4 worm cellular contexts compared by ENCODE assay signal in the genomic region with DNA sequence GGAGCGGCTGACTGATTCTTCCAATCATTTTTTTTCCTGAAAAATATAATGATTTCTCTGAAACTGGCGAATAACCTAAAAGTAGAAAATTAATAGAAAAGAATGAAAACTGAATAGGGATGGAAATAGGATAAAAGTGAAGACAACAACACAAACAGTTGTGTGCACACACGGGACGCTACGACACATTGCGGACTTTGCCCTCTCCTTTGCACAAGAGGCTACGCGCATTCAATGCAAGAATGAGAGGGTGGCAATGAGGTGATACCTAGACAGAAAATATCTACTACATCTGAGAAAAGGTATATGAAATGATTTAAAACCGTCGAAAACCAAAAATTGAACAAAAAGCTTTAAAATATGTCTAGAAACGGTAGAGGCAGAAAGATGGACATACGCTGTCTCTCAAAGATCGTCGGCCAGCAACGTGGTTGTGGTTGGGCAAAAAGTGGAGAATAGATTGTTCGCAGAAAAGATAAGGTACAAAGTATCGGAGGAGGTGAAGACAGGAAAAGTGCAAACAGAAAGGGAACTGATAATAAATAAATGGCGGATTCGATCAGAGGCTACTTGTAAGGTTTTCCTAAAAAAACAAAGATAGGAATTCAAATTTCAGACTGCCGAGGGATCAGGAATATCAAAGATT.
TF ChIP-seq lines count a peak whose summit lies in the region.

Gene suca-1, minus strand, starts transcription at position 36 of the 646 bp plus-strand sequence.

TF ChIP-seq in whole organism, L2 larva, 48 proteins besides CTCF, POLR2A, EP300 and RAD21 (continues in another document):
- TF ChIP-seq snpc-4 (tag; optimal IDR thresholded peaks at IDR 0.05; lab: Kevin White, UChicago) (no peak), dmd-4 (tag; optimal IDR thresholded peaks at IDR 0.05; lab: Kevin White, UChicago) (no peak), nhr-129 (tag; optimal IDR thresholded peaks at IDR 0.05; lab: Kevin White, UChicago) (peak; percentile 72), nhr-77 (tag; optimal IDR thresholded peaks at IDR 0.05; lab: Kevin White, UChicago) (no peak), gmeb-1 (tag; optimal IDR thresholded peaks at IDR 0.05; lab: Kevin White, UChicago) (no peak), elt-1 (tag; optimal IDR thresholded peaks at IDR 0.05; lab: Kevin White, UChicago) (no peak), nhr-10 (tag; optimal IDR thresholded peaks at IDR 0.05; lab: Kevin White, UChicago) (no peak), ztf-1 (GFP tag; conservative IDR thresholded peaks at IDR 0.05; lab: Robert Waterston, UW) (no peak), nhr-6 (tag; optimal IDR thresholded peaks at IDR 0.05; lab: Kevin White, UChicago) (no peak), lsy-2 (tag; optimal IDR thresholded peaks at IDR 0.05; lab: Kevin White, UChicago) (peak in 1 of 2 experiments; percentile 47), peb-1 (tag; optimal IDR thresholded peaks at IDR 0.05; lab: Kevin White, UChicago) (no peak), sem-4 (tag; optimal IDR thresholded peaks at IDR 0.05; lab: Kevin White, UChicago) (peak; percentile 3), F13H6.1 (tag; optimal IDR thresholded peaks at IDR 0.05; lab: Kevin White, UChicago) (peak; percentile 45), elt-3 (tag; optimal IDR thresholded peaks at IDR 0.05; lab: Kevin White, UChicago) (no peak), unc-62 (GFP tag; optimal IDR thresholded peaks at IDR 0.05; lab: Kevin White, UChicago) (no peak), mbf-1 (tag; optimal IDR thresholded peaks at IDR 0.05; lab: Kevin White, UChicago) (no peak), lin-39 (tag; optimal IDR thresholded peaks at IDR 0.05; lab: Kevin White, UChicago) (no peak), ZK546.5 (tag; optimal IDR thresholded peaks at IDR 0.05; lab: Kevin White, UChicago) (no peak), skn-1 (tag; optimal IDR thresholded peaks at IDR 0.05; lab: Kevin White, UChicago) (no peak), C34F6.9 (tag; optimal IDR thresholded peaks at IDR 0.05; lab: Kevin White, UChicago) (peak; percentile 35), nhr-25 (tag; optimal IDR thresholded peaks at IDR 0.05; lab: Kevin White, UChicago) (peak; percentile 38)

TF ChIP-seq in whole organism, L4 larva, 104 proteins besides CTCF, POLR2A, EP300 and RAD21 (continues in another document):
- TF ChIP-seq nhr-28 (tag; optimal IDR thresholded peaks at IDR 0.05; lab: Kevin White, UChicago) (peak; percentile 36), aly-2 (tag; optimal IDR thresholded peaks at IDR 0.05; lab: Kevin White, UChicago) (no peak), ama-1 (optimal IDR thresholded peaks at IDR 0.05; lab: Kevin White, UChicago) (no peak), Y48G9A.11 (GFP tag; IDR thresholded peaks at IDR 0.05; lab: Robert Waterston, UW) (no peak), daf-19 (GFP tag; conservative IDR thresholded peaks at IDR 0.05; lab: Robert Waterston, UW) (no peak), hmg-1.1 (GFP tag; IDR thresholded peaks at IDR 0.05; lab: Robert Waterston, UW) (peak; percentile 60; the same call in 1 of the 2 replicates), hlh-30 (tag; optimal IDR thresholded peaks at IDR 0.05; lab: Kevin White, UChicago; ENCODE audit: insufficient read depth) (peak; percentile 31), nhr-11 (tag; optimal IDR thresholded peaks at IDR 0.05; lab: Kevin White, UChicago) (no peak), mdl-1 (tag; optimal IDR thresholded peaks at IDR 0.05; lab: Kevin White, UChicago) (peak in 1 of 2 experiments; percentile 31), duxl-1 (tag; optimal IDR thresholded peaks at IDR 0.05; lab: Kevin White, UChicago; ENCODE audit: poor library complexity) (no peak), saeg-2 (GFP tag; IDR thresholded peaks at IDR 0.05; lab: Robert Waterston, UW) (0 out of 2 replicates have a peak, but pooled peaks have one; percentile 18), nhr-6 (tag; optimal IDR thresholded peaks at IDR 0.05; lab: Kevin White, UChicago) (peak; percentile 19), daf-16 (GFP tag; optimal IDR thresholded peaks at IDR 0.05; lab: Kevin White, UChicago) (no peak), daf-16 (tag; optimal IDR thresholded peaks at IDR 0.05; lab: Kevin White, UChicago) (peak; percentile 24), gei-8 (GFP tag; optimal IDR thresholded peaks at IDR 0.05; lab: Kevin White, UChicago) (no peak), dve-1 (tag; optimal IDR thresholded peaks at IDR 0.05; lab: Kevin White, UChicago; ENCODE audit: insufficient read depth) (peak; percentile 21), lin-29 (GFP tag; IDR thresholded peaks at IDR 0.05; lab: Robert Waterston, UW) (no peak), attf-4 (tag; optimal IDR thresholded peaks at IDR 0.05; lab: Kevin White, UChicago) (no peak), unc-62 (GFP tag; optimal IDR thresholded peaks at IDR 0.05 in 1 of 2; lab: Kevin White, UChicago) (peak in 1 of 2 experiments; percentile 71), unc-62 (tag; optimal IDR thresholded peaks at IDR 0.05; lab: Kevin White, UChicago) (no peak), lsy-2 (tag; optimal IDR thresholded peaks at IDR 0.05; lab: Kevin White, UChicago) (peak; percentile 0 to 59)

TF ChIP-seq in whole organism, late embryonic, 69 proteins besides CTCF, POLR2A, EP300 and RAD21 (continues in another document):
- TF ChIP-seq madf-2 (tag; optimal IDR thresholded peaks at IDR 0.05; lab: Kevin White, UChicago) (peak; percentile 28), hlh-30 (tag; optimal IDR thresholded peaks at IDR 0.05; lab: Kevin White, UChicago; ENCODE audit: insufficient read depth) (peak; percentile 2), ceh-30 (tag; optimal IDR thresholded peaks at IDR 0.05; lab: Kevin White, UChicago) (peak; percentile 58), nfya-1 (tag; optimal IDR thresholded peaks at IDR 0.05; lab: Kevin White, UChicago) (peak; percentile 67), ceh-14 (tag; optimal IDR thresholded peaks at IDR 0.05; lab: Kevin White, UChicago) (no peak), K02D7.2 (tag; optimal IDR thresholded peaks at IDR 0.05; lab: Kevin White, UChicago) (peak; percentile 11), elt-2 (tag; optimal IDR thresholded peaks at IDR 0.05; lab: Kevin White, UChicago) (peak; percentile 41), odd-2 (tag; optimal IDR thresholded peaks at IDR 0.05; lab: Kevin White, UChicago) (no peak), ztf-16 (tag; optimal IDR thresholded peaks at IDR 0.05; lab: Kevin White, UChicago) (no peak), tbx-2 (tag; optimal IDR thresholded peaks at IDR 0.05; lab: Kevin White, UChicago) (peak; percentile 71), sdc-2 (tag; optimal IDR thresholded peaks at IDR 0.05; lab: Kevin White, UChicago) (peak; percentile 51), hlh-6 (tag; optimal IDR thresholded peaks at IDR 0.05; lab: Kevin White, UChicago) (peak; percentile 36), ama-1 (optimal IDR thresholded peaks at IDR 0.05; lab: Kevin White, UChicago) (no peak), F13H6.1 (tag; optimal IDR thresholded peaks at IDR 0.05; lab: Kevin White, UChicago) (peak; percentile 40), unc-86 (tag; optimal IDR thresholded peaks at IDR 0.05; lab: Kevin White, UChicago) (no peak), ceh-22 (tag; optimal IDR thresholded peaks at IDR 0.05; lab: Kevin White, UChicago) (no peak), lim-6 (tag; optimal IDR thresholded peaks at IDR 0.05; lab: Kevin White, UChicago) (no peak), tbx-7 (tag; optimal IDR thresholded peaks at IDR 0.05; lab: Kevin White, UChicago) (no peak), mec-3 (tag; optimal IDR thresholded peaks at IDR 0.05; lab: Kevin White, UChicago; ENCODE audit: borderline replicate concordance) (no peak), K09A11.1 (tag; optimal IDR thresholded peaks at IDR 0.05; lab: Kevin White, UChicago; ENCODE audit: insufficient read depth) (no peak), pros-1 (tag; optimal IDR thresholded peaks at IDR 0.05; lab: Kevin White, UChicago) (no peak), C38D4.7 (GFP tag; optimal IDR thresholded peaks at IDR 0.05; lab: Kevin White, UChicago) (peak; percentile 14), nhr-11 (tag; optimal IDR thresholded peaks at IDR 0.05; lab: Kevin White, UChicago) (no peak), npax-4 (tag; optimal IDR thresholded peaks at IDR 0.05; lab: Kevin White, UChicago) (no peak)

TF ChIP-seq in whole organism, mixed stage, embryonic, 35 proteins besides CTCF, POLR2A, EP300 and RAD21:
- TF ChIP-seq zip-8 (tag; optimal IDR thresholded peaks at IDR 0.05; lab: Kevin White, UChicago): no peak
- no peak for TF ChIP-seq unc-39 (tag; optimal IDR thresholded peaks at IDR 0.05; lab: Kevin White, UChicago)
- TF ChIP-seq flh-1 (GFP tag; optimal IDR thresholded peaks at IDR 0.05; lab: Kevin White, UChicago): no peak
- peak; percentile 55 for TF ChIP-seq cnd-1 (tag; optimal IDR thresholded peaks at IDR 0.05; lab: Kevin White, UChicago)
- TF ChIP-seq sptf-1 (tag; optimal IDR thresholded peaks at IDR 0.05; lab: Kevin White, UChicago): peak; percentile 70
- TF ChIP-seq mls-2 (tag; optimal IDR thresholded peaks at IDR 0.05; lab: Kevin White, UChicago): no peak
- TF ChIP-seq mab-5 (tag; optimal IDR thresholded peaks at IDR 0.05; lab: Kevin White, UChicago): no peak
- no peak for TF ChIP-seq ces-1 (GFP tag; optimal IDR thresholded peaks at IDR 0.05; lab: Kevin White, UChicago)
- peak; percentile 17 for TF ChIP-seq nhr-237 (tag; optimal IDR thresholded peaks at IDR 0.05; lab: Kevin White, UChicago)
- peak; percentile 69 for TF ChIP-seq hlh-1 (tag; optimal IDR thresholded peaks at IDR 0.05; lab: Kevin White, UChicago)
- TF ChIP-seq unc-120 (tag; optimal IDR thresholded peaks at IDR 0.05; lab: Kevin White, UChicago; ENCODE audit: poor library complexity, severe bottlenecking): peak; percentile 14
- no peak for TF ChIP-seq unc-62 (GFP tag; optimal IDR thresholded peaks at IDR 0.05; lab: Kevin White, UChicago)
- TF ChIP-seq nhr-12 (tag; optimal IDR thresholded peaks at IDR 0.05; lab: Kevin White, UChicago): no peak
- no peak for TF ChIP-seq elt-1 (tag; optimal IDR thresholded peaks at IDR 0.05; lab: Kevin White, UChicago; ENCODE audit: borderline replicate concordance, insufficient read depth)
- no peak for TF ChIP-seq ceh-43 (GFP tag; optimal IDR thresholded peaks at IDR 0.05; lab: Kevin White, UChicago)
- peak; percentile 35 for TF ChIP-seq M03D4.4 (tag; optimal IDR thresholded peaks at IDR 0.05; lab: Kevin White, UChicago)
- no peak for TF ChIP-seq elt-3 (tag; optimal IDR thresholded peaks at IDR 0.05; lab: Kevin White, UChicago)
- peak; percentile 54 for TF ChIP-seq drap-1 (GFP tag; optimal IDR thresholded peaks at IDR 0.05; lab: Kevin White, UChicago)
- TF ChIP-seq bed-3 (GFP tag; optimal IDR thresholded peaks at IDR 0.05; lab: Kevin White, UChicago): no peak
- peak; percentile 57 for TF ChIP-seq mep-1 (tag; optimal IDR thresholded peaks at IDR 0.05; lab: Kevin White, UChicago)
- TF ChIP-seq pha-4 (tag; optimal IDR thresholded peaks at IDR 0.05; lab: Kevin White, UChicago): peak; percentile 32
- TF ChIP-seq nhr-28 (tag; optimal IDR thresholded peaks at IDR 0.05; lab: Kevin White, UChicago): no peak
- TF ChIP-seq ceh-39 (tag; optimal IDR thresholded peaks at IDR 0.05; lab: Kevin White, UChicago): no peak
- no peak for TF ChIP-seq lsy-2 (tag; optimal IDR thresholded peaks at IDR 0.05; lab: Kevin White, UChicago)
- TF ChIP-seq lin-13 (tag; optimal IDR thresholded peaks at IDR 0.05; lab: Kevin White, UChicago): peak; percentile 49
- no peak for TF ChIP-seq ceh-83 (GFP tag; optimal IDR thresholded peaks at IDR 0.05; lab: Kevin White, UChicago)
